Fruit fly (Drosophila melanogaster) whole organism, wandering third instar larva: Measurements from ENCODE around the gene CG43184.

Experiments used
- Abd-B ChIP-seq: fragments of >200 bp; optimal IDR thresholded peaks from 2 replicates; lab custom pipeline; 2017; ENCODE audit warnings: missing biosample characterization, missing genetic modification characterization
- CG32264 ChIP-seq: fragments of 200-800 bp; sonication (Bioruptor generic); optimal IDR thresholded peaks from 2 replicates; lab custom pipeline; 2016; ENCODE audit warnings: missing biosample characterization, missing genetic modification characterization
- CG9705 ChIP-seq: fragments of 200-800 bp; sonication (Bioruptor generic); optimal IDR thresholded peaks from 2 replicates; lab custom pipeline; 2018; ENCODE audit warnings: missing biosample characterization, mild to moderate bottlenecking, missing genetic modification characterization
- CrebA ChIP-seq: fragments of 200-800 bp; sonication (Bioruptor generic); optimal IDR thresholded peaks from 2 replicates; lab custom pipeline; 2016; ENCODE audit warnings: missing biosample characterization, mild to moderate bottlenecking, missing genetic modification characterization, borderline replicate concordance
- Dfd ChIP-seq: fragments of >200 bp; optimal IDR thresholded peaks from 2 replicates; lab custom pipeline; 2017; ENCODE audit warnings: missing biosample characterization, missing genetic modification characterization
- Dif ChIP-seq: fragments of 200-275, 200-300 bp; sonication (Bioruptor generic); optimal IDR thresholded peaks from 2 replicates; lab custom pipeline; 2018; ENCODE audit warnings: missing biosample characterization, missing genetic modification characterization; ENCODE audit not compliant: partially characterized antibody
- GATAd ChIP-seq: sonication (Bioruptor generic); optimal IDR thresholded peaks from 2 replicates; lab custom pipeline; 2016; ENCODE audit warnings: missing biosample characterization, missing genetic modification characterization
- Hnf4 ChIP-seq: fragments of 200-800 bp; sonication (Bioruptor generic); optimal IDR thresholded peaks from 2 replicates; lab custom pipeline; 2016; ENCODE audit warnings: missing biosample characterization, mild to moderate bottlenecking, missing genetic modification characterization
- Hr83 ChIP-seq: fragments of 200-300 bp; sonication (Bioruptor generic); optimal IDR thresholded peaks from 2 replicates; lab custom pipeline; 2016; ENCODE audit warnings: missing biosample characterization, mild to moderate bottlenecking, missing genetic modification characterization, moderate library complexity; ENCODE audit not compliant: poor library complexity, severe bottlenecking
- Jra ChIP-seq: sonication (Bioruptor generic); optimal IDR thresholded peaks from 2 replicates; lab custom pipeline; 2016; ENCODE audit warnings: missing biosample characterization, missing genetic modification characterization
- Mio ChIP-seq: sonication (Bioruptor generic); optimal IDR thresholded peaks from 2 replicates; lab custom pipeline; 2016; ENCODE audit warnings: missing biosample characterization, missing genetic modification characterization
- OdsH ChIP-seq: fragments of 200-800 bp; sonication (Bioruptor generic); optimal IDR thresholded peaks from 2 replicates; lab custom pipeline; 2016; ENCODE audit warnings: missing biosample characterization, mild to moderate bottlenecking, missing genetic modification characterization
- Rel ChIP-seq, 2 experiments: fragments of 200-800 bp; sonication (Bioruptor generic) in 1 of 2; optimal IDR thresholded peaks; 2 replicates in 1 of 2; 3 replicates in 1 of 2; lab custom pipeline; 2016 to 2019; ENCODE audit warnings: mild to moderate bottlenecking in 2 of 2, missing biosample characterization in 2 of 2, missing genetic modification characterization in 2 of 2, moderate library complexity in 1 of 2
- Sp1 ChIP-seq: fragments of 200-800 bp; sonication (Bioruptor generic); optimal IDR thresholded peaks from 3 replicates; lab custom pipeline; 2019; ENCODE audit warnings: missing biosample characterization, mild to moderate bottlenecking, missing genetic modification characterization, moderate library complexity
- Vsx2 ChIP-seq: fragments of 200-300, 225-300 bp; sonication (Bioruptor generic); optimal IDR thresholded peaks from 2 replicates; lab custom pipeline; 2018; ENCODE audit warnings: missing biosample characterization, missing genetic modification characterization; ENCODE audit not compliant: partially characterized antibody
- br ChIP-seq: fragments of 200-800 bp; sonication (Bioruptor generic); optimal IDR thresholded peaks from 2 replicates; lab custom pipeline; 2016; ENCODE audit warnings: missing biosample characterization, missing genetic modification characterization
- dsf ChIP-seq: sonication (Bioruptor generic); optimal IDR thresholded peaks from 2 replicates; lab custom pipeline; 2016; ENCODE audit warnings: missing biosample characterization, missing genetic modification characterization, borderline replicate concordance
- ey ChIP-seq: fragments of 200-800 bp; sonication (Bioruptor generic); optimal IDR thresholded peaks from 2 replicates; lab custom pipeline; 2016; ENCODE audit warnings: missing biosample characterization, missing genetic modification characterization
- foxo ChIP-seq, 2 experiments: fragments of 200-800 bp; sonication (Bioruptor generic); optimal IDR thresholded peaks; 2 replicates in 1 of 2; 3 replicates in 1 of 2; lab custom pipeline; 2016 to 2017; ENCODE audit warnings: missing biosample characterization in 2 of 2, missing genetic modification characterization in 2 of 2
- fru ChIP-seq: fragments of 200-800 bp; sonication (Bioruptor generic); optimal IDR thresholded peaks from 3 replicates; lab custom pipeline; 2016; ENCODE audit warnings: missing biosample characterization, mild to moderate bottlenecking, missing genetic modification characterization
- h ChIP-seq: fragments of 200-800 bp; sonication (Bioruptor generic); optimal IDR thresholded peaks from 3 replicates; lab custom pipeline; 2016; ENCODE audit warnings: missing biosample characterization, mild to moderate bottlenecking, missing genetic modification characterization
- jim ChIP-seq: fragments of 175-275, 200-325 bp; sonication (Bioruptor generic); optimal IDR thresholded peaks from 2 replicates; lab custom pipeline; 2016; ENCODE audit warnings: missing biosample characterization, mild to moderate bottlenecking, missing genetic modification characterization
- lola ChIP-seq: fragments of >200 bp; optimal IDR thresholded peaks from 2 replicates; lab custom pipeline; 2017; ENCODE audit warnings: missing biosample characterization, missing genetic modification characterization
- pan ChIP-seq: fragments of >200 bp; optimal IDR thresholded peaks from 2 replicates; lab custom pipeline; 2017
- psq ChIP-seq: fragments of 200-800 bp; sonication (Bioruptor generic); optimal IDR thresholded peaks from 3 replicates; lab custom pipeline; 2017; ENCODE audit warnings: missing biosample characterization, mild to moderate bottlenecking, missing genetic modification characterization, moderate library complexity
- sage ChIP-seq: fragments of 200-800 bp; sonication (Bioruptor generic); optimal IDR thresholded peaks from 2 replicates; lab custom pipeline; 2016; ENCODE audit warnings: missing biosample characterization, mild to moderate bottlenecking, missing genetic modification characterization
- sv ChIP-seq: fragments of 200-800 bp; sonication (Bioruptor generic); optimal IDR thresholded peaks from 3 replicates; lab custom pipeline; 2016; ENCODE audit warnings: missing biosample characterization, missing genetic modification characterization
- tai ChIP-seq: sonication (Bioruptor generic); optimal IDR thresholded peaks from 2 replicates; lab custom pipeline; 2016; ENCODE audit warnings: missing biosample characterization, missing genetic modification characterization
- usp ChIP-seq: fragments of >200 bp; optimal IDR thresholded peaks from 2 replicates; lab custom pipeline; 2017; ENCODE audit warnings: missing biosample characterization, missing genetic modification characterization
- woc ChIP-seq: sonication (Bioruptor generic); optimal IDR thresholded peaks from 2 replicates; lab custom pipeline; 2016; ENCODE audit warnings: missing biosample characterization, mild to moderate bottlenecking, missing genetic modification characterization

The CG43184 gene

dm6 chr3L:13862403-13862802, 24.8 kb downstream of the CG43184 start (continued):
- peak; percentile 11 for TF ChIP-seq Mio (GFP tag; lab: Kevin White, UChicago)
- peak; percentile 57 for TF ChIP-seq ey (GFP tag; lab: Kevin White, UChicago)

- no peak for TF ChIP-seq foxo (GFP tag; optimal IDR thresholded peaks at IDR 0.05; lab: Kevin White, UChicago)
- no peak for TF ChIP-seq Jra (GFP tag; lab: Kevin White, UChicago)
- TF ChIP-seq Vsx2 (GFP tag; lab: Kevin White, UChicago) = no peak
- no peak for TF ChIP-seq Abd-B (GFP tag; lab: Kevin White, UChicago)
- TF ChIP-seq, all 38 proteins: peak for 0
These were observed 25.8 kb downstream of the CG43184 start for dm6 chr3L:13863365-13863775.

- no peak for TF ChIP-seq jim (GFP tag; lab: Kevin White, UChicago)
- no peak for TF ChIP-seq woc
- no peak for TF ChIP-seq Rel (GFP tag; optimal IDR thresholded peaks at IDR 0.05; lab: Kevin White, UChicago)
- peak; percentile 52 for TF ChIP-seq Rel (tag; optimal IDR thresholded peaks at IDR 0.05; lab: Kevin White, UChicago)
- TF ChIP-seq, all 38 proteins: peak for 1
These were observed 27.0 kb downstream of the CG43184 start for dm6 chr3L:13864568-13864967.

- TF ChIP-seq Dif (no peak), Hr83 (no peak), h (no peak), CrebA (no peak), woc (no peak), pan (lab: Kevin White, UChicago) (no peak), Abd-B (GFP tag; lab: Kevin White, UChicago) (no peak), OdsH (no peak), dsf (no peak), Sp1 (GFP tag; lab: Kevin White, UChicago) (no peak), CG32264 (GFP tag; lab: Kevin White, UChicago) (no peak), br (no peak), lola (no peak)
- TF ChIP-seq, all 38 proteins: peak for 0
These were observed 27.9 kb downstream of the CG43184 start for dm6 chr3L:13865484-13865883.

- no peak for TF ChIP-seq sv (GFP tag; lab: Kevin White, UChicago)
- TF ChIP-seq Vsx2 (GFP tag; lab: Kevin White, UChicago) = no peak
- TF ChIP-seq sage (GFP tag; lab: Kevin White, UChicago) = no peak
- no peak for TF ChIP-seq Dif
- no peak for TF ChIP-seq Sp1 (GFP tag; lab: Kevin White, UChicago)
- TF ChIP-seq GATAd = no peak
- no peak for TF ChIP-seq usp
- TF ChIP-seq psq (GFP tag; lab: Kevin White, UChicago) = no peak
- TF ChIP-seq CG9705 (GFP tag; lab: Kevin White, UChicago) = no peak
- no peak for TF ChIP-seq Hnf4 (GFP tag; lab: Kevin White, UChicago)
- TF ChIP-seq fru (GFP tag; lab: Kevin White, UChicago) = no peak
- TF ChIP-seq Dfd (GFP tag; lab: Kevin White, UChicago) = no peak
These were observed 28.7 kb downstream of the CG43184 start for dm6 chr3L:13866270-13866669.

- no peak for TF ChIP-seq Hr83
- no peak for TF ChIP-seq CrebA
- no peak for TF ChIP-seq Dif
- TF ChIP-seq tai (GFP tag; lab: Kevin White, UChicago) = no peak
- no peak for TF ChIP-seq h
- TF ChIP-seq Rel (GFP tag; optimal IDR thresholded peaks at IDR 0.05; lab: Kevin White, UChicago) = no peak
- TF ChIP-seq Rel (tag; optimal IDR thresholded peaks at IDR 0.05; lab: Kevin White, UChicago) = no peak
- TF ChIP-seq CG32264 (GFP tag; lab: Kevin White, UChicago) = no peak
- TF ChIP-seq jim (GFP tag; lab: Kevin White, UChicago) = no peak
- no peak for TF ChIP-seq Mio (GFP tag; lab: Kevin White, UChicago)
- no peak for TF ChIP-seq Sp1 (GFP tag; lab: Kevin White, UChicago)
- TF ChIP-seq Hnf4 (GFP tag; lab: Kevin White, UChicago) = no peak
- no peak for TF ChIP-seq sage (GFP tag; lab: Kevin White, UChicago)
These were observed 29.2 kb downstream of the CG43184 start, which contains the start of gene CG8745 for dm6 chr3L:13866780-13867179. Gene CG8745, minus strand, starts transcription at chr3L:13866905.
